Fruit fly (Drosophila melanogaster) whole organism, embryonic: ENCODE results near the gene CG3337.

Source experiments
- Awh ChIP-seq: fragments of 200-800 bp; sonication (Bioruptor generic); IDR thresholded peaks from 2 replicates; pipeline ENCODE4, ENCODE4 v1.3.6; 2022; ENCODE audit warnings: missing biosample characterization, missing genetic modification characterization
- B-H1 ChIP-seq: fragments of 200-800 bp; sonication (Bioruptor generic); IDR thresholded peaks from 3 replicates; pipeline ENCODE4 v1.3.6; 2022; ENCODE audit warnings: missing biosample characterization, missing genetic modification characterization
- BtbVII ChIP-seq: fragments of 200-800 bp; sonication (Bioruptor generic); optimal IDR thresholded peaks from 3 replicates; lab custom pipeline; 2017; ENCODE audit warnings: missing biosample characterization, mild to moderate bottlenecking, missing genetic modification characterization
- CG10267 ChIP-seq: fragments of 200-800 bp; sonication (Bioruptor generic); optimal IDR thresholded peaks from 2 replicates; lab custom pipeline; 2018; ENCODE audit warnings: missing biosample characterization, mild to moderate bottlenecking, missing genetic modification characterization, moderate library complexity
- CG10959 ChIP-seq: fragments of 200-800 bp; sonication (Bioruptor generic); IDR thresholded peaks from 2 replicates; pipeline ENCODE4 v1.3.6; 2022; ENCODE audit warnings: missing biosample characterization, missing genetic modification characterization
- CG11085 ChIP-seq: fragments of 200-800 bp; sonication (Bioruptor generic); IDR thresholded peaks from 2 replicates; pipeline ENCODE4 v1.3.6; 2022; ENCODE audit warnings: missing biosample characterization, missing genetic modification characterization
- CG11093 ChIP-seq: fragments of 200-800 bp; sonication (Bioruptor generic); IDR thresholded peaks from 3 replicates; pipeline ENCODE4 v1.3.6; 2022; ENCODE audit warnings: missing biosample characterization, missing genetic modification characterization
- CG11696 ChIP-seq: fragments of 200-800 bp; sonication (Bioruptor generic); IDR thresholded peaks from 2 replicates; pipeline ENCODE4 v1.3.6; 2022; ENCODE audit warnings: missing biosample characterization, missing genetic modification characterization
- CG12942 ChIP-seq: fragments of 200-800 bp; sonication (Bioruptor generic); optimal IDR thresholded peaks from 3 replicates; lab custom pipeline; 2016; ENCODE audit warnings: missing biosample characterization, missing genetic modification characterization
- CG14050 ChIP-seq: fragments of 200-800 bp; sonication (Bioruptor generic); IDR thresholded peaks from 3 replicates; pipeline ENCODE4 v1.3.6; 2022; ENCODE audit warnings: missing biosample characterization, missing genetic modification characterization
- CG1647 ChIP-seq: fragments of 200-800 bp; sonication (Bioruptor generic); optimal IDR thresholded peaks from 3 replicates; lab custom pipeline; 2016; ENCODE audit warnings: missing biosample characterization, missing genetic modification characterization
- CG17385 ChIP-seq: fragments of 200-800 bp; sonication (Bioruptor generic); optimal IDR thresholded peaks from 3 replicates; lab custom pipeline; 2018; ENCODE audit warnings: missing biosample characterization, mild to moderate bottlenecking, missing genetic modification characterization
- CG1792 ChIP-seq: fragments of 200-800 bp; sonication (Bioruptor generic); optimal IDR thresholded peaks from 2 replicates; lab custom pipeline; 2016; ENCODE audit warnings: missing biosample characterization, missing genetic modification characterization
- CG30020 ChIP-seq: fragments of 200-800 bp; optimal IDR thresholded peaks from 2 replicates; lab custom pipeline; 2019; ENCODE audit warnings: missing biosample characterization, mild to moderate bottlenecking, missing genetic modification characterization, moderate library complexity
- CG3995 ChIP-seq: fragments of 200-800 bp; sonication (Bioruptor generic); optimal IDR thresholded peaks from 3 replicates; lab custom pipeline; 2016; ENCODE audit warnings: missing biosample characterization, missing genetic modification characterization
- CG42726 ChIP-seq: fragments of 200-800 bp; sonication (Bioruptor generic); IDR thresholded peaks from 2 replicates; pipeline ENCODE4 v1.3.6; 2022; ENCODE audit warnings: missing biosample characterization, missing genetic modification characterization; ENCODE audit not compliant: partially characterized antibody
- CG4328 ChIP-seq: fragments of 200-800 bp; sonication (Bioruptor generic); optimal IDR thresholded peaks from 3 replicates; lab custom pipeline; 2017; ENCODE audit warnings: missing biosample characterization, missing genetic modification reagents, missing genetic modification characterization
- CG43689 ChIP-seq: fragments of 200-800 bp; sonication (Bioruptor generic); IDR thresholded peaks from 2 replicates; pipeline ENCODE4 v1.3.6; 2022; ENCODE audit warnings: missing biosample characterization, missing genetic modification characterization
- CG6254 ChIP-seq: fragments of 200-800 bp; sonication (Bioruptor generic); optimal IDR thresholded peaks from 3 replicates; lab custom pipeline; 2017; ENCODE audit warnings: mild to moderate bottlenecking, missing biosample characterization, missing genetic modification reagents, missing genetic modification characterization
- CG6765 ChIP-seq: fragments of 200-800 bp; sonication (Bioruptor generic); optimal IDR thresholded peaks from 3 replicates; lab custom pipeline; 2017; ENCODE audit warnings: missing biosample characterization, mild to moderate bottlenecking, missing genetic modification characterization
- CG7372 ChIP-seq: fragments of 200-800 bp; sonication (Bioruptor generic); IDR thresholded peaks from 2 replicates; pipeline ENCODE4 v1.3.6; 2022; ENCODE audit warnings: missing biosample characterization, missing genetic modification characterization
- CG7928 ChIP-seq: fragments of 200-800 bp; sonication (Bioruptor generic); optimal IDR thresholded peaks from 2 replicates; lab custom pipeline; 2017; ENCODE audit warnings: missing biosample characterization, mild to moderate bottlenecking, missing genetic modification characterization
- Camta ChIP-seq: fragments of 200-800 bp; sonication (Bioruptor generic); optimal IDR thresholded peaks from 2 replicates; lab custom pipeline; 2016; ENCODE audit warnings: missing biosample characterization, missing genetic modification characterization
- HLHmδ ChIP-seq: fragments of 200-800 bp; sonication (Bioruptor generic); optimal IDR thresholded peaks from 2 replicates; lab custom pipeline; 2018; ENCODE audit warnings: missing biosample characterization, mild to moderate bottlenecking, missing genetic modification characterization, moderate library complexity
- Hsf ChIP-seq: fragments of 200-800 bp; sonication (Bioruptor generic); optimal IDR thresholded peaks from 3 replicates; lab custom pipeline; 2016; ENCODE audit warnings: missing biosample characterization, missing genetic modification characterization
- Opbp ChIP-seq: fragments of 200-800 bp; sonication (Bioruptor generic); IDR thresholded peaks from 3 replicates; pipeline ENCODE4 v1.3.6; 2022; ENCODE audit warnings: missing biosample characterization, missing genetic modification characterization; ENCODE audit not compliant: partially characterized antibody
- Six4 ChIP-seq: fragments of 200-800 bp; sonication (Bioruptor generic); optimal IDR thresholded peaks from 2 replicates; lab custom pipeline; 2016; ENCODE audit warnings: missing biosample characterization, missing genetic modification characterization
- abd-A ChIP-seq: fragments of 200-800 bp; sonication (Bioruptor generic); optimal IDR thresholded peaks from 3 replicates; lab custom pipeline; 2019; ENCODE audit warnings: missing biosample characterization, mild to moderate bottlenecking, missing genetic modification characterization, moderate library complexity
- aop ChIP-seq: fragments of 200-800 bp; sonication (Bioruptor generic); IDR thresholded peaks from 2 replicates; pipeline ENCODE4 v1.3.6; 2022; ENCODE audit warnings: missing biosample characterization, missing genetic modification characterization
- ap ChIP-seq: fragments of 200-800 bp; sonication (Bioruptor generic); IDR thresholded peaks from 2 replicates; pipeline ENCODE4 v1.3.6; 2022; ENCODE audit warnings: missing biosample characterization, missing genetic modification characterization
- ash1 ChIP-seq: fragments of 200-800 bp; sonication (Bioruptor generic); optimal IDR thresholded peaks from 2 replicates; lab custom pipeline; 2018; ENCODE audit warnings: missing biosample characterization, mild to moderate bottlenecking, missing genetic modification characterization
- az2 ChIP-seq: fragments of 200-800 bp; sonication (Bioruptor generic); optimal IDR thresholded peaks from 3 replicates; lab custom pipeline; 2016; ENCODE audit warnings: missing biosample characterization, missing genetic modification characterization
- cas ChIP-seq: fragments of 200-800 bp; sonication (Bioruptor generic); IDR thresholded peaks from 2 replicates; pipeline ENCODE4 v1.3.6; 2022; ENCODE audit warnings: missing biosample characterization, missing genetic modification characterization
- crol ChIP-seq: fragments of 200-800 bp; sonication (Bioruptor generic); IDR thresholded peaks from 2 replicates; pipeline ENCODE4 v1.3.6; 2022; ENCODE audit warnings: missing biosample characterization, missing genetic modification characterization
- crp ChIP-seq, 2 experiments: fragments of 200-800 bp; sonication (Bioruptor generic); optimal IDR thresholded peaks; 2 replicates in 1 of 2; 3 replicates in 1 of 2; lab custom pipeline; 2017; ENCODE audit warnings: missing biosample characterization in 2 of 2, missing genetic modification characterization in 2 of 2, mild to moderate bottlenecking in 1 of 2, moderate library complexity in 1 of 2
- en ChIP-seq: fragments of 200-800 bp; sonication (Bioruptor generic); optimal IDR thresholded peaks from 2 replicates; lab custom pipeline; 2016; ENCODE audit warnings: missing biosample characterization, missing genetic modification characterization
- ewg ChIP-seq: fragments of 200-800 bp; sonication (Bioruptor generic); optimal IDR thresholded peaks from 3 replicates; lab custom pipeline; 2017; ENCODE audit warnings: mild to moderate bottlenecking, missing biosample characterization, missing genetic modification reagents, missing genetic modification characterization
- gem ChIP-seq: fragments of 200-800 bp; sonication (Bioruptor generic); optimal IDR thresholded peaks from 2 replicates; lab custom pipeline; 2019; ENCODE audit warnings: missing biosample characterization, mild to moderate bottlenecking, missing genetic modification characterization, moderate library complexity
- gfzf ChIP-seq: fragments of 200-800 bp; sonication (Bioruptor generic); optimal IDR thresholded peaks from 2 replicates; lab custom pipeline; 2016; ENCODE audit warnings: missing biosample characterization, mild to moderate bottlenecking, missing genetic modification characterization, moderate library complexity
- hth ChIP-seq: fragments of >200 bp; optimal IDR thresholded peaks from 2 replicates; lab custom pipeline; 2017; ENCODE audit warnings: inconsistent platforms
- insv ChIP-seq, 2 experiments: fragments of 200-800 bp; sonication (Bioruptor generic); optimal IDR thresholded peaks; 3 replicates each; lab custom pipeline; 2016 to 2018; ENCODE audit warnings: missing biosample characterization in 2 of 2, missing genetic modification characterization in 2 of 2
- kay ChIP-seq: fragments of 200-800 bp; sonication (Bioruptor generic); optimal IDR thresholded peaks from 2 replicates; lab custom pipeline; 2016; ENCODE audit warnings: missing biosample characterization, missing genetic modification characterization
- knrl ChIP-seq: fragments of 200-800 bp; sonication (Bioruptor generic); IDR thresholded peaks from 3 replicates; pipeline ENCODE4 v1.3.6; 2022; ENCODE audit warnings: missing biosample characterization, missing genetic modification characterization; ENCODE audit not compliant: partially characterized antibody
- lab ChIP-seq: fragments of 200-800 bp; sonication (Bioruptor generic); optimal IDR thresholded peaks from 3 replicates; lab custom pipeline; 2017; ENCODE audit warnings: missing biosample characterization, missing genetic modification characterization, mild to moderate bottlenecking, moderate library complexity, missing genetic modification reagents
- pita ChIP-seq: fragments of 200-800 bp; sonication (Bioruptor generic); optimal IDR thresholded peaks from 2 replicates; lab custom pipeline; 2017; ENCODE audit warnings: missing biosample characterization, mild to moderate bottlenecking, missing genetic modification characterization
- run ChIP-seq: fragments of 200-800 bp; sonication (Bioruptor generic); optimal IDR thresholded peaks from 3 replicates; lab custom pipeline; 2018; ENCODE audit warnings: missing biosample characterization, mild to moderate bottlenecking, missing genetic modification characterization
- sim ChIP-seq: fragments of 200-800 bp; sonication (Bioruptor generic); IDR thresholded peaks from 2 replicates; pipeline ENCODE4 v1.3.6; 2022; ENCODE audit warnings: missing biosample characterization, missing genetic modification characterization
- stwl ChIP-seq: fragments of 200-800 bp; sonication (Bioruptor generic); optimal IDR thresholded peaks from 3 replicates; lab custom pipeline; 2018; ENCODE audit warnings: missing biosample characterization, mild to moderate bottlenecking, missing genetic modification characterization, moderate library complexity
- tap ChIP-seq: fragments of 200-800 bp; optimal IDR thresholded peaks from 3 replicates; lab custom pipeline; 2019; ENCODE audit warnings: missing biosample characterization, mild to moderate bottlenecking, missing genetic modification characterization, moderate library complexity
- ttk ChIP-seq: fragments of 200-800 bp; sonication (Bioruptor generic); IDR thresholded peaks from 2 replicates; pipeline ENCODE4 v2.1.2; 2022; ENCODE audit warnings: missing biosample characterization, missing genetic modification characterization
- wor ChIP-seq: fragments of 200-800 bp; sonication (Bioruptor generic); IDR thresholded peaks from 2 replicates; pipeline ENCODE4 v1.3.6; 2022; ENCODE audit warnings: missing biosample characterization, missing genetic modification characterization
- z ChIP-seq: fragments of 200-800 bp; sonication (Bioruptor generic); IDR thresholded peaks from 3 replicates; pipeline ENCODE4 v1.3.6; 2022; ENCODE audit warnings: missing biosample characterization, missing genetic modification characterization

The CG3337 gene

dm6 chr3R:21269923-21270322, 46.5 kb upstream of the CG3337 start, which contains the start of the genes AP-2sigma and Idi (continued):
- TF ChIP-seq CG7928 (GFP tag; lab: Kevin White, UChicago) (peak; percentile 94), abd-A (tag; lab: Kevin White, UChicago) (no peak), CG12942 (no peak), Six4 (GFP tag; lab: Kevin White, UChicago) (no peak), CG3995 (peak; percentile 76), ap (no peak), crp (GFP tag; optimal IDR thresholded peaks at IDR 0.05; lab: Kevin White, UChicago) (peak; percentile 80 to 96), CG43689 (GFP tag; lab: Robert Waterston, UW) (no peak), z (GFP tag; lab: Robert Waterston, UW) (no peak), pita (GFP tag; lab: Kevin White, UChicago) (no peak), gem (tag; lab: Kevin White, UChicago) (no peak), CG17385 (GFP tag; lab: Kevin White, UChicago) (peak; percentile 22), tap (tag; lab: Kevin White, UChicago) (no peak), CG11093 (GFP tag; lab: Robert Waterston, UW) (no peak), B-H1 (no peak), wor (GFP tag; lab: Robert Waterston, UW) (no peak), Opbp (0 out of 3 replicates have a peak, but pooled peaks have one; percentile 45), CG1792 (GFP tag; lab: Kevin White, UChicago) (no peak), hth (lab: Kevin White, UChicago) (no peak), CG6254 (GFP tag; lab: Kevin White, UChicago) (no peak), CG42726 (GFP tag; lab: Robert Waterston, UW) (no peak), Camta (GFP tag; lab: Kevin White, UChicago) (peak; percentile 5), az2 (no peak), CG4328 (GFP tag; lab: Kevin White, UChicago) (no peak), CG30020 (tag; lab: Kevin White, UChicago) (no peak), cas (GFP tag; lab: Robert Waterston, UW) (no peak), CG7372 (GFP tag; lab: Robert Waterston, UW) (no peak), knrl (GFP tag; lab: Robert Waterston, UW) (no peak; the same call in 2 of the 3 replicates), stwl (tag; lab: Kevin White, UChicago) (peak; percentile 70), CG1647 (GFP tag; lab: Kevin White, UChicago) (no peak), BtbVII (GFP tag; lab: Kevin White, UChicago) (no peak), lab (GFP tag; lab: Kevin White, UChicago) (peak; percentile 50), CG14050 (GFP tag; lab: Robert Waterston, UW) (no peak), HLHmδ (GFP tag; lab: Kevin White, UChicago) (peak; percentile 92), ewg (GFP tag; lab: Kevin White, UChicago) (peak; percentile 11), ttk (GFP tag; lab: Robert Waterston, UW) (no peak), aop (GFP tag; lab: Robert Waterston, UW) (no peak), CG6765 (GFP tag; lab: Kevin White, UChicago) (no peak), kay (no peak), run (tag; lab: Kevin White, UChicago) (no peak), insv (GFP tag; optimal IDR thresholded peaks at IDR 0.05; lab: Kevin White, UChicago) (no peak), CG11696 (no peak), sim (no peak), ash1 (GFP tag; lab: Kevin White, UChicago) (no peak), Hsf (GFP tag; lab: Kevin White, UChicago) (no peak), CG10267 (tag; lab: Kevin White, UChicago) (peak; percentile 93), CG10959 (no peak), crol (GFP tag; lab: Robert Waterston, UW) (no peak), en (GFP tag; lab: Kevin White, UChicago) (no peak), gfzf (GFP tag; lab: Kevin White, UChicago) (peak; percentile 17), Awh (GFP tag; lab: Robert Waterston, UW) (no peak), CG11085 (no peak)
